Fruit fly (Drosophila melanogaster) whole organism, embryonic: Measurements from ENCODE around the gene ewg.

ENCODE experiments used
- Adf1 ChIP-seq: fragments of 200-800 bp; sonication (Bioruptor generic); IDR thresholded peaks from 2 replicates; pipeline ENCODE4 v1.3.6; 2022; ENCODE audit warnings: missing biosample characterization, missing genetic modification characterization
- Awh ChIP-seq: fragments of 200-800 bp; sonication (Bioruptor generic); IDR thresholded peaks from 2 replicates; pipeline ENCODE4, ENCODE4 v1.3.6; 2022; ENCODE audit warnings: missing biosample characterization, missing genetic modification characterization
- CG10209 ChIP-seq: fragments of 200-800 bp; sonication (Bioruptor generic); optimal IDR thresholded peaks from 3 replicates; lab custom pipeline; 2017; ENCODE audit warnings: missing biosample characterization, mild to moderate bottlenecking, missing genetic modification characterization, missing genetic modification reagents
- CG10431 ChIP-seq: fragments of 200-800 bp; sonication (Bioruptor generic); optimal IDR thresholded peaks from 3 replicates; lab custom pipeline; 2018; ENCODE audit warnings: missing biosample characterization, mild to moderate bottlenecking, missing genetic modification characterization
- CG11398 ChIP-seq: fragments of 200-800 bp; sonication (Bioruptor generic); optimal IDR thresholded peaks from 2 replicates; lab custom pipeline; 2016; ENCODE audit warnings: missing biosample characterization, missing genetic modification characterization
- CG11504 ChIP-seq: fragments of 200-800 bp; sonication (Bioruptor generic); optimal IDR thresholded peaks from 3 replicates; lab custom pipeline; 2019; ENCODE audit warnings: missing biosample characterization, mild to moderate bottlenecking, missing genetic modification characterization, moderate library complexity
- CG12659 ChIP-seq: fragments of 200-800 bp; sonication (Bioruptor generic); optimal IDR thresholded peaks from 3 replicates; lab custom pipeline; 2017; ENCODE audit warnings: mild to moderate bottlenecking, missing biosample characterization, missing genetic modification reagents, missing genetic modification characterization
- CG12769 ChIP-seq: fragments of 200-800 bp; sonication (Bioruptor generic); optimal IDR thresholded peaks from 2 replicates; lab custom pipeline; 2019; ENCODE audit warnings: missing biosample characterization, mild to moderate bottlenecking, missing genetic modification characterization, moderate library complexity
- CG15479 ChIP-seq: fragments of 200-800 bp; sonication (Bioruptor generic); optimal IDR thresholded peaks from 3 replicates; lab custom pipeline; 2019; ENCODE audit warnings: missing biosample characterization, mild to moderate bottlenecking, missing genetic modification characterization, moderate library complexity
- CG16863 ChIP-seq: fragments of 200-800 bp; sonication (Bioruptor generic); optimal IDR thresholded peaks from 3 replicates; lab custom pipeline; 2016; ENCODE audit warnings: missing biosample characterization, missing genetic modification characterization
- CG17359 ChIP-seq: fragments of 200-800 bp; sonication (Bioruptor generic); optimal IDR thresholded peaks from 3 replicates; lab custom pipeline; 2018; ENCODE audit warnings: missing biosample characterization, mild to moderate bottlenecking, missing genetic modification characterization, moderate library complexity
- CG17912 ChIP-seq: fragments of 200-800 bp; sonication (Bioruptor generic); optimal IDR thresholded peaks from 2 replicates; lab custom pipeline; 2018; ENCODE audit warnings: missing biosample characterization, mild to moderate bottlenecking, missing genetic modification characterization
- CG18262 ChIP-seq: fragments of 200-800 bp; optimal IDR thresholded peaks from 3 replicates; lab custom pipeline; 2019; ENCODE audit warnings: missing biosample characterization, mild to moderate bottlenecking, missing genetic modification characterization, moderate library complexity
- CG2129 ChIP-seq: fragments of 200-800 bp; sonication (Bioruptor generic); IDR thresholded peaks from 2 replicates; pipeline ENCODE4 v1.3.6; 2022; ENCODE audit warnings: missing biosample characterization, missing genetic modification characterization; ENCODE audit not compliant: partially characterized antibody
- CG2678 ChIP-seq: fragments of 200-800 bp; sonication (Bioruptor generic); optimal IDR thresholded peaks from 3 replicates; lab custom pipeline; 2019; ENCODE audit warnings: missing biosample characterization, mild to moderate bottlenecking, missing genetic modification characterization, moderate library complexity
- CG30020 ChIP-seq: fragments of 200-800 bp; optimal IDR thresholded peaks from 2 replicates; lab custom pipeline; 2019; ENCODE audit warnings: missing biosample characterization, mild to moderate bottlenecking, missing genetic modification characterization, moderate library complexity
- CG3065 ChIP-seq: fragments of 200-800 bp; sonication (Bioruptor generic); optimal IDR thresholded peaks from 2 replicates; lab custom pipeline; 2016; ENCODE audit warnings: missing biosample characterization, missing genetic modification characterization
- CG31365 ChIP-seq: fragments of 200-800 bp; sonication (Bioruptor generic); optimal IDR thresholded peaks from 2 replicates; lab custom pipeline; 2018; ENCODE audit warnings: missing biosample characterization, mild to moderate bottlenecking, missing genetic modification characterization
- CG3995 ChIP-seq: fragments of 200-800 bp; sonication (Bioruptor generic); optimal IDR thresholded peaks from 3 replicates; lab custom pipeline; 2016; ENCODE audit warnings: missing biosample characterization, missing genetic modification characterization
- CG4854 ChIP-seq: fragments of 200-800 bp; sonication (Bioruptor generic); optimal IDR thresholded peaks from 2 replicates; lab custom pipeline; 2016; ENCODE audit warnings: missing biosample characterization, missing genetic modification characterization, inconsistent platforms
- CG6813 ChIP-seq: fragments of 200-800 bp; sonication (Bioruptor generic); optimal IDR thresholded peaks from 2 replicates; lab custom pipeline; 2017; ENCODE audit warnings: missing biosample characterization, missing genetic modification characterization, mild to moderate bottlenecking, moderate library complexity, missing genetic modification reagents
- CHES-1-like ChIP-seq: fragments of 200-800 bp; sonication (Bioruptor generic); optimal IDR thresholded peaks from 2 replicates; lab custom pipeline; 2016; ENCODE audit warnings: missing biosample characterization, missing genetic modification characterization
- ERR ChIP-seq: fragments of 200-800 bp; sonication (Bioruptor generic); optimal IDR thresholded peaks from 2 replicates; lab custom pipeline; 2016; ENCODE audit warnings: missing biosample characterization, missing genetic modification characterization
- Gug ChIP-seq: fragments of 200-800 bp; sonication (Bioruptor generic); IDR thresholded peaks from 4 replicates; pipeline ENCODE4 v1.3.6; 2022; ENCODE audit warnings: missing biosample characterization, missing genetic modification characterization
- H15 ChIP-seq: fragments of 200-800 bp; sonication (Bioruptor generic); IDR thresholded peaks from 3 replicates; pipeline ENCODE4 v1.3.6; 2022; ENCODE audit warnings: missing biosample characterization, missing genetic modification characterization
- Hr78 ChIP-seq, 2 experiments: fragments of 200-800 bp in 1 of 2; fragments of >200 bp in 1 of 2; sonication (Bioruptor generic) in 1 of 2; optimal IDR thresholded peaks; 2 replicates each; lab custom pipeline; 2017 to 2019; ENCODE audit warnings: missing biosample characterization in 2 of 2, missing genetic modification characterization in 2 of 2, mild to moderate bottlenecking in 1 of 2, moderate library complexity in 1 of 2
- Jarid2 ChIP-seq: fragments of 200-800 bp; sonication (Bioruptor generic); optimal IDR thresholded peaks from 3 replicates; lab custom pipeline; 2017; ENCODE audit warnings: mild to moderate bottlenecking, missing biosample characterization, missing genetic modification reagents, missing genetic modification characterization
- Med ChIP-seq: fragments of 200-800 bp; sonication (Bioruptor generic); peaks from one replicate; lab custom pipeline; 2016; ENCODE audit warnings: missing biosample characterization, missing genetic modification characterization, mild to moderate bottlenecking, inconsistent platforms, moderate library complexity
- Myb ChIP-seq: fragments of 200-800 bp; sonication (Bioruptor generic); optimal IDR thresholded peaks from 2 replicates; lab custom pipeline; 2016; ENCODE audit warnings: missing biosample characterization, missing genetic modification characterization
- NC2α ChIP-seq: fragments of 200-800 bp; sonication (Bioruptor generic); optimal IDR thresholded peaks from 2 replicates; lab custom pipeline; 2016; ENCODE audit warnings: missing biosample characterization, missing genetic modification characterization
- Nf-YB ChIP-seq: fragments of 200-800 bp; sonication (Bioruptor generic); optimal IDR thresholded peaks from 3 replicates; lab custom pipeline; 2019; ENCODE audit warnings: missing biosample characterization, mild to moderate bottlenecking, missing genetic modification characterization, moderate library complexity
- Sry-δ ChIP-seq: fragments of 200-800 bp; sonication (Bioruptor generic); optimal IDR thresholded peaks from 2 replicates; lab custom pipeline; 2016; ENCODE audit warnings: missing biosample characterization, missing genetic modification characterization
- Xbp1 ChIP-seq: fragments of 200-800 bp; sonication (Bioruptor generic); optimal IDR thresholded peaks from 3 replicates; lab custom pipeline; 2016; ENCODE audit warnings: missing biosample characterization, mild to moderate bottlenecking, missing genetic modification characterization
- ab ChIP-seq: fragments of 200-800 bp; sonication (Bioruptor generic); optimal IDR thresholded peaks from 2 replicates; lab custom pipeline; 2016; ENCODE audit warnings: missing biosample characterization, missing genetic modification characterization
- ci ChIP-seq: fragments of 200-800 bp; sonication (Bioruptor generic); IDR thresholded peaks from 3 replicates; pipeline ENCODE4 v1.3.6; 2022; ENCODE audit warnings: missing biosample characterization, missing genetic modification characterization
- croc ChIP-seq: fragments of 200-800 bp; sonication (Bioruptor generic); conservative IDR thresholded peaks from 3 replicates; pipeline ENCODE4 v1.3.6; 2022; ENCODE audit warnings: missing biosample characterization, missing genetic modification characterization
- dm ChIP-seq: fragments of 200-800 bp; sonication (Bioruptor generic); optimal IDR thresholded peaks from 3 replicates; lab custom pipeline; 2016; ENCODE audit warnings: missing biosample characterization, missing genetic modification characterization
- gem ChIP-seq: fragments of 200-800 bp; sonication (Bioruptor generic); optimal IDR thresholded peaks from 2 replicates; lab custom pipeline; 2019; ENCODE audit warnings: missing biosample characterization, mild to moderate bottlenecking, missing genetic modification characterization, moderate library complexity
- hkb ChIP-seq, 2 experiments: fragments of 200-800 bp in 1 of 2; fragments of >200 bp in 1 of 2; sonication (Bioruptor generic) in 1 of 2; IDR thresholded peaks in 1 of 2; optimal IDR thresholded peaks in 1 of 2; 2 replicates each; pipeline versions ENCODE4 v1.3.6 to Lab custom; 2017 to 2022; ENCODE audit warnings: missing biosample characterization in 1 of 2, missing genetic modification characterization in 1 of 2
- insv ChIP-seq, 2 experiments: fragments of 200-800 bp; sonication (Bioruptor generic); optimal IDR thresholded peaks; 3 replicates each; lab custom pipeline; 2016 to 2018; ENCODE audit warnings: missing biosample characterization in 2 of 2, missing genetic modification characterization in 2 of 2
- sd ChIP-seq: fragments of 200-800 bp; sonication (Bioruptor generic); optimal IDR thresholded peaks from 3 replicates; lab custom pipeline; 2018; ENCODE audit warnings: missing biosample characterization, mild to moderate bottlenecking, missing genetic modification characterization, moderate library complexity
- sens ChIP-seq: fragments of 200-800 bp; sonication (Bioruptor generic); peaks from one replicate; lab custom pipeline; 2016; ENCODE audit warnings: missing biosample characterization, missing genetic modification characterization
- shn ChIP-seq: fragments of 200-800 bp; sonication (Bioruptor generic); optimal IDR thresholded peaks from 3 replicates; lab custom pipeline; 2016; ENCODE audit warnings: missing biosample characterization, missing genetic modification characterization
- sug ChIP-seq: fragments of 200-800 bp; optimal IDR thresholded peaks from 2 replicates; lab custom pipeline; 2019; ENCODE audit warnings: missing biosample characterization, mild to moderate bottlenecking, missing genetic modification characterization, moderate library complexity
- tap ChIP-seq: fragments of 200-800 bp; optimal IDR thresholded peaks from 3 replicates; lab custom pipeline; 2019; ENCODE audit warnings: missing biosample characterization, mild to moderate bottlenecking, missing genetic modification characterization, moderate library complexity
- tio ChIP-seq: fragments of 200-800 bp; sonication (Bioruptor generic); optimal IDR thresholded peaks from 2 replicates; lab custom pipeline; 2017; ENCODE audit warnings: missing biosample characterization, missing genetic modification characterization, inconsistent platforms
- trh ChIP-seq: fragments of 200-800 bp; sonication (Bioruptor generic); optimal IDR thresholded peaks from 2 replicates; lab custom pipeline; 2016; ENCODE audit warnings: missing biosample characterization, missing genetic modification characterization
- tx ChIP-seq: fragments of 200-800 bp; sonication (Bioruptor generic); optimal IDR thresholded peaks from 2 replicates; lab custom pipeline; 2016; ENCODE audit warnings: missing biosample characterization, missing genetic modification characterization
- wor ChIP-seq: fragments of 200-800 bp; sonication (Bioruptor generic); IDR thresholded peaks from 2 replicates; pipeline ENCODE4 v1.3.6; 2022; ENCODE audit warnings: missing biosample characterization, missing genetic modification characterization

Gene ewg

DNA sequence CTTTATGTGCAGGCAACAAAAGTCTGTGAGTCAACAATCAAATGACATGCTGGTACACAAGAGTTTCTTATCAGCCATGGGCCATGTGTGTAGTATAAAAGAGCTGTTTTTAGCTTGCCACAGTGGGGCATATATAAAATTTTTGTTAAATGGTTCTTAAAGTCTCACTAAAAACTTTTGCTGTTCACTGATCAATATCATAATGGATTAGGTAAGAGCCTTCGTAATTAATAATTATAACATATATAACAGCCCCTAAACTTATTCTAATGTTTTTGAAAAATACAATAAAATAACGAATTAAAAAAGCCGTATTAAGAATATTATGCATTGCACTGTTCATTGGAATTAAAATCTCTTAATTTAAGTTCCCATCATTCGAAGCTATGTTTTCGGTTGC, 13.7 kb upstream of the ewg start:
- TF ChIP-seq Xbp1 (no peak), CG18262 (peak; percentile 20), sens (peak; percentile 69), tio (GFP tag; lab: Kevin White, UChicago) (peak; percentile 5), Gug (GFP tag; lab: Robert Waterston, UW) (no peak), CG15479 (GFP tag; lab: Kevin White, UChicago) (no peak), Adf1 (GFP tag; lab: Robert Waterston, UW) (no peak), trh (GFP tag; lab: Kevin White, UChicago) (no peak), CG11504 (tag; lab: Kevin White, UChicago) (peak; percentile 15), Awh (GFP tag; lab: Robert Waterston, UW) (no peak), dm (GFP tag; lab: Kevin White, UChicago) (no peak), Med (peak; percentile 27), tx (GFP tag; lab: Kevin White, UChicago) (no peak), gem (tag; lab: Kevin White, UChicago) (peak; percentile 40), Nf-YB (GFP tag; lab: Kevin White, UChicago) (no peak), CG11398 (GFP tag; lab: Kevin White, UChicago) (no peak), ERR (GFP tag; lab: Kevin White, UChicago) (no peak), sug (tag; lab: Kevin White, UChicago) (no peak)

DNA sequence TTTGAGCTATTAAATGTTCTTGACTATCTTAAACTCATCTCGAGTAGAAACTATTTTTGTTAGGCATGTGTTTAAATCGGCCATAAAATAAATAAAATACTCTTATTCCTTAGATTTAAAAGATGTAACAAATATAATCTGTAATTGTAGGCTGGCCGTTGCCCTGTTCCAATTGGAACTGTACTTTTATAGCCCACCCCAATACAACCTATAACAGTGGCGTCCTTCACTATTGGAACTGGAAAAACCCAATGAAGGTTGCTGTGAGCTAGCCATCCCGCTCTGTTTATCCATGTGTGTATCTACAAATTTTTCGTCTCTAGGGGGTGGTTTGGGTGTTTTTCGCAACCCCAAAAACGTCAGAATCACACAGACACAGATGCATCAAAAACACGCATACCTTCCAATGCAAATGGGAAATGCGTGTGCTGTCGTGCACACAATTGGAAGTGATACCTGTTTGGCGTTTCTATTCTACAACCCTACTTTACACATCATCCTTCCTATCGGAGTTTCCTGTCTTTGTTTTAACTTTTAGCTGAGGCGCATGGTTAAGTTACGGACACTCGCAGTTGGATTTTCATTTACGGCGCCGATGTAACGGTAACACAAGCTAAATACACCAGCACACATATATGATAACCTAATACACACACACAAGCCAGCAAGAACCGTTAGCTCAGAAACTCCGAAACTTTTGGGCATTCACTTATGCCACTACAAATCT, 985 bp downstream of the ewg start:
- no peak for TF ChIP-seq CG31365 (tag; lab: Kevin White, UChicago)
- TF ChIP-seq sd (tag; lab: Kevin White, UChicago) = no peak
- TF ChIP-seq CG17359 (tag; lab: Kevin White, UChicago) = peak; percentile 3
- peak; percentile 40 for TF ChIP-seq CG2678
- no peak for TF ChIP-seq CG17912 (GFP tag; lab: Kevin White, UChicago)
- TF ChIP-seq CG2129 = no peak
- TF ChIP-seq insv (GFP tag; optimal IDR thresholded peaks at IDR 0.05; lab: Kevin White, UChicago) = peak; percentile 53 to 93
- no peak for TF ChIP-seq NC2α (GFP tag; lab: Kevin White, UChicago)
- TF ChIP-seq H15 = no peak
- peak; percentile 23 for TF ChIP-seq CG12659 (GFP tag; lab: Kevin White, UChicago)
- TF ChIP-seq CG12769 = no peak
- TF ChIP-seq CG16863 = no peak
- no peak for TF ChIP-seq ab
- no peak for TF ChIP-seq Sry-δ (GFP tag; lab: Kevin White, UChicago)
- no peak for TF ChIP-seq CHES-1-like (GFP tag; lab: Kevin White, UChicago)
- TF ChIP-seq CG6813 = no peak
- no peak for TF ChIP-seq hkb (optimal IDR thresholded peaks at IDR 0.05; lab: Kevin White, UChicago)
- no peak for TF ChIP-seq hkb (GFP tag; IDR thresholded peaks at IDR 0.05; lab: Robert Waterston, UW)
- no peak for TF ChIP-seq CG30020
- peak; percentile 8 for TF ChIP-seq CG10209 (GFP tag; lab: Kevin White, UChicago)
- TF ChIP-seq tap (tag; lab: Kevin White, UChicago) = no peak
- TF ChIP-seq shn = no peak
- TF ChIP-seq CG3995 (GFP tag; lab: Kevin White, UChicago) = no peak
- no peak for TF ChIP-seq CG3065 (GFP tag; lab: Kevin White, UChicago)
- TF ChIP-seq Hr78 (GFP tag; optimal IDR thresholded peaks at IDR 0.05; lab: Kevin White, UChicago) = no peak
- TF ChIP-seq ci (GFP tag; lab: Robert Waterston, UW) = peak; percentile 67; the same call in 2 of the 3 replicates
- TF ChIP-seq Jarid2 (GFP tag; lab: Kevin White, UChicago) = no peak
- TF ChIP-seq Myb = no peak
- TF ChIP-seq CG10431 (GFP tag; lab: Kevin White, UChicago) = no peak
- TF ChIP-seq croc (GFP tag; lab: Robert Waterston, UW) = no peak
- no peak for TF ChIP-seq CG4854 (GFP tag; lab: Kevin White, UChicago)
- no peak for TF ChIP-seq wor
